Worm (Caenorhabditis elegans): ENCODE results near the gene Y17D7B.3.

ce11 chrV:18753036-18753435, 33.6 kb downstream of the Y17D7B.3 start, which contains the start of gene F11D11.6:
- TF ChIP-seq unc-62 (GFP tag; optimal IDR thresholded peaks at IDR 0.05) (no peak), unc-39 (tag; optimal IDR thresholded peaks at IDR 0.05) (no peak), ztf-11 (tag; optimal IDR thresholded peaks at IDR 0.05) (no peak), lin-13 (tag; optimal IDR thresholded peaks at IDR 0.05) (no peak), pha-4 (tag; optimal IDR thresholded peaks at IDR 0.05) (no peak), hlh-1 (tag; optimal IDR thresholded peaks at IDR 0.05) (no peak), mab-5 (tag; optimal IDR thresholded peaks at IDR 0.05) (no peak), mep-1 (tag; optimal IDR thresholded peaks at IDR 0.05) (no peak), nhr-28 (tag; optimal IDR thresholded peaks at IDR 0.05) (no peak), snpc-4 (tag; optimal IDR thresholded peaks at IDR 0.05) (no peak), sem-2 (GFP tag; optimal IDR thresholded peaks at IDR 0.05) (no peak), M03D4.4 (tag; optimal IDR thresholded peaks at IDR 0.05) (no peak), ceh-39 (tag; optimal IDR thresholded peaks at IDR 0.05) (no peak)

Data from whole organism, mixed stage, embryonic.